Worm (Caenorhabditis elegans) whole organism, L4/young adult: ENCODE data around the gene C06H5.14.

Experiments
- W03F9.2 ChIP-seq: fragments of 150-350 bp; optimal IDR thresholded peaks from 2 replicates; lab custom pipeline; 2014; ENCODE audit warnings: missing biosample characterization, missing genetic modification characterization
- dao-5 ChIP-seq: sonication (generic microtip); optimal IDR thresholded peaks from 2 replicates; lab custom pipeline; 2016; ENCODE audit warnings: missing genotype, missing genetic modification characterization, moderate library complexity, missing compliant biosample characterization
- him-1 ChIP-seq: sonication (generic microtip); optimal IDR thresholded peaks from 2 replicates; lab custom pipeline; 2016; ENCODE audit warnings: missing genotype, missing genetic modification reagents, missing genetic modification characterization, missing compliant biosample characterization

DNA sequence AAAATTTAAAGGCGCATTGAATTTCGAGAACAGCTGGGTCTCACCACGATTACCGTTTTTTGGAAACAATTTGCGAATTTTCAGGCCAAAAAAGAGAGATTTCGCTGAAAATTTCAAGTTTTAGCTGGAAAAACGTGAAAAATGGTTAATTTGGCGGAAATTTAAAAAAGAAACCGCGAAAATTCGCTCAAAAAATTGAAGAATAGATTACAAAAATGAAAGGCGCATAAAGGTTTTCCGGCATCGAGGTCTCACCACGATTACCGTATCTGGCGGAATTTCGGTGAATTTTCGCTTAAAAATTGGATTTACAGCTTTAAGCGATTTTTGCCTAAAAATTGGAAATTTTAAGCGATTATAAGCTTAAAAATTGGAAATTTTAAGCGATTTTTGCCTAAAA, 44.4 kb upstream of the C06H5.14 start:
- no peak for TF ChIP-seq him-1 (tag; lab: Kevin White, UChicago)
- TF ChIP-seq dao-5 (tag; lab: Kevin White, UChicago), result no peak
- TF ChIP-seq W03F9.2, result no peak
